Fruit fly (Drosophila melanogaster): ENCODE measurements around the gene Pex3.

dm6 chr3L:15169795-15170194, 25.6 kb downstream of the Pex3 start:
- no peak for TF ChIP-seq CG33017 (tag; optimal IDR thresholded peaks at IDR 0.05)
- no peak for TF ChIP-seq CG7045 (GFP tag; optimal IDR thresholded peaks at IDR 0.05)
- TF ChIP-seq Crg-1 (GFP tag; optimal IDR thresholded peaks at IDR 0.05) = no peak
- TF ChIP-seq ovo (GFP tag; optimal IDR thresholded peaks at IDR 0.05) = no peak
- TF ChIP-seq kay (GFP tag; ENCODE audit: borderline replicate concordance) = no peak
- no peak for TF ChIP-seq Mnt (GFP tag; optimal IDR thresholded peaks at IDR 0.05)
- TF ChIP-seq CG7101 (tag; optimal IDR thresholded peaks at IDR 0.05) = no peak
- no peak for TF ChIP-seq cic (GFP tag; optimal IDR thresholded peaks at IDR 0.05)
- TF ChIP-seq toe (GFP tag; optimal IDR thresholded peaks at IDR 0.05) = no peak
- no peak for TF ChIP-seq CG12768 (GFP tag; optimal IDR thresholded peaks at IDR 0.05)
- no peak for TF ChIP-seq Clk (GFP tag; optimal IDR thresholded peaks at IDR 0.05)
- no peak for TF ChIP-seq cnc (optimal IDR thresholded peaks at IDR 0.05)
- TF ChIP-seq CG11617 (GFP tag; optimal IDR thresholded peaks at IDR 0.05) = no peak
- no peak for TF ChIP-seq bab1 (GFP tag; optimal IDR thresholded peaks at IDR 0.05)
